Worm (Caenorhabditis elegans) whole organism, young adult: ENCODE measurements around the gene F54B11.11.

ENCODE experiments used
- ets-4 ChIP-seq: fragments of 200-800 bp; sonication (Bioruptor generic); optimal IDR thresholded peaks from 2 replicates; lab custom pipeline; 2018; ENCODE audit warnings: mild to moderate bottlenecking, missing genetic modification characterization, missing compliant biosample characterization
- snpc-1.3 ChIP-seq: sonication (generic microtip); optimal IDR thresholded peaks from 2 replicates; lab custom pipeline; 2017; ENCODE audit warnings: missing genetic modification characterization, mild to moderate bottlenecking, missing compliant biosample characterization, antibody characterized with exemption, moderate library complexity, missing genotype, missing genetic modification reagents; ENCODE audit not compliant: insufficient read depth
- unc-130 ChIP-seq: sonication (generic microtip); optimal IDR thresholded peaks from 2 replicates; lab custom pipeline; 2016; ENCODE audit warnings: missing genetic modification reagents, missing genetic modification characterization, missing compliant biosample characterization

ce11 chrX:13591953-13592352 lies 13.4 kb downstream of the F54B11.11 start:
- TF ChIP-seq unc-130 (GFP tag; lab: Kevin White, UChicago) (no peak), snpc-1.3 (no peak), ets-4 (no peak)
